Worm (Caenorhabditis elegans): Measurements from ENCODE around the gene cdf-2.

cdf-2 gene

DNA sequence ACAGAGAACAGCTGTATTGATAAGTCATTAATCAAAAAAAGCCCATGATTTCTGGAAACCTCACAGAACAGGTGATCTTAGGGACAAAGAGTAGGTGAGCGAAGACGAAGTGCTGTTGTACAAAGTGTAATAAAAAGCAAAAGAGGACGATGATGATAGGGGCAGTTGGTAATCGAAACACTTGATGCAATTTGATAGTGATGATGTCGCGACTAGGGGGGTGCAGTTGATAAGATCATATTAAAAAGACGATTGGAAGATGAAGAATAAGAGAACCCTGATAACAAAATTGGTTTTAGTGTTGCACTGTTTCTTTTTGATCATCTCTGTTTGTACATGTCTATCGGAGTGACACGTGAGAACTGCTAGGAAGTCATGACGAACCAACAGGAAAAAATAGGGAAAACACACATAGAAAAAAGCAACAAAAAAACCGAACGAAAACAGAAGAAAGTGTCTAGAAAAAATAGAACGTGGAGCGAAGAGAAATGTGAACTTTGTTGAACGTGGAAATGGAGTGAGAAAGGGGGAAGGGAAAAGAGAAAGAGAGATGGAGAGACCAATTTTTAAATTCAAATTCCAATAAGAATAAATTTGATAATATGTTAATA is 42.7 kb upstream of the cdf-2 start (continued):
- TF ChIP-seq duxl-1 (tag; optimal IDR thresholded peaks at IDR 0.05; ENCODE audit: poor library complexity) (no peak), nhr-76 (tag; optimal IDR thresholded peaks at IDR 0.05) (no peak), F49E8.2 (tag; optimal IDR thresholded peaks at IDR 0.05; ENCODE audit: borderline replicate concordance) (no peak), T26A8.4 (GFP tag; IDR thresholded peaks at IDR 0.05) (no peak), madf-5 (GFP tag; IDR thresholded peaks at IDR 0.05) (no peak), mxl-2 (GFP tag; conservative IDR thresholded peaks at IDR 0.05) (no peak), vab-7 (GFP tag; IDR thresholded peaks at IDR 0.05) (no peak), set-16 (GFP tag; IDR thresholded peaks at IDR 0.05) (no peak), nhr-48 (tag; optimal IDR thresholded peaks at IDR 0.05) (peak; percentile 86), cey-2 (tag; optimal IDR thresholded peaks at IDR 0.05; ENCODE audit: borderline replicate concordance, insufficient read depth) (peak; percentile 73), spr-1 (tag; optimal IDR thresholded peaks at IDR 0.05) (no peak), F44E2.7 (GFP tag; IDR thresholded peaks at IDR 0.05) (no peak), lin-29 (GFP tag; IDR thresholded peaks at IDR 0.05) (no peak), hlh-30 (tag; optimal IDR thresholded peaks at IDR 0.05; ENCODE audit: insufficient read depth) (peak; percentile 80), dmd-6 (GFP tag; IDR thresholded peaks at IDR 0.05) (peak; percentile 93), ceh-62 (tag; optimal IDR thresholded peaks at IDR 0.05) (no peak), arid-1 (GFP tag; conservative IDR thresholded peaks at IDR 0.05) (no peak), zfp-2 (tag; optimal IDR thresholded peaks at IDR 0.05) (no peak), nhr-10 (tag; optimal IDR thresholded peaks at IDR 0.05) (peak; percentile 70), mdt-29 (GFP tag; IDR thresholded peaks at IDR 0.05) (no peak), ceh-28 (tag; optimal IDR thresholded peaks at IDR 0.05) (no peak), lir-3 (tag; optimal IDR thresholded peaks at IDR 0.05) (no peak), ceh-82 (tag; optimal IDR thresholded peaks at IDR 0.05) (no peak), nhr-42 (GFP tag; IDR thresholded peaks at IDR 0.05) (peak; percentile 7; the same call in 1 of the 2 replicates), pqm-1 (tag; optimal IDR thresholded peaks at IDR 0.05) (peak; percentile 86), pha-4 (GFP tag; IDR thresholded peaks at IDR 0.05) (no peak), pha-4 (tag; optimal IDR thresholded peaks at IDR 0.05) (peak; percentile 33), F26F4.8 (GFP tag; conservative IDR thresholded peaks at IDR 0.05) (no peak), zag-1 (tag; optimal IDR thresholded peaks at IDR 0.05) (no peak), nhr-111 (GFP tag; optimal IDR thresholded peaks at IDR 0.05) (no peak), tra-1 (GFP tag; IDR thresholded peaks at IDR 0.05) (peak; percentile 76), daf-16 (GFP tag; optimal IDR thresholded peaks at IDR 0.05) (peak; percentile 52 to 73), daf-16 (tag; optimal IDR thresholded peaks at IDR 0.05) (peak; percentile 89), lin-13 (GFP tag; optimal IDR thresholded peaks at IDR 0.05) (no peak), Y48G9A.11 (GFP tag; IDR thresholded peaks at IDR 0.05) (no peak), daf-8 (GFP tag; IDR thresholded peaks at IDR 0.05) (no peak), skn-1 (tag; optimal IDR thresholded peaks at IDR 0.05) (no peak), fkh-10 (GFP tag; optimal IDR thresholded peaks at IDR 0.05) (no peak), ceh-32 (tag; optimal IDR thresholded peaks at IDR 0.05; ENCODE audit: poor library complexity) (no peak), aly-2 (tag; optimal IDR thresholded peaks at IDR 0.05) (no peak), mdl-1 (tag; optimal IDR thresholded peaks at IDR 0.05) (peak in 1 of 2 experiments; percentile 62), unc-62 (GFP tag; optimal IDR thresholded peaks at IDR 0.05 in 1 of 2) (peak in 1 of 2 experiments; percentile 70), unc-62 (tag; optimal IDR thresholded peaks at IDR 0.05) (no peak), nhr-28 (tag; optimal IDR thresholded peaks at IDR 0.05) (peak; percentile 75), hmg-1.1 (GFP tag; IDR thresholded peaks at IDR 0.05) (no peak), lin-39 (tag; optimal IDR thresholded peaks at IDR 0.05) (no peak), sdz-12 (GFP tag; optimal IDR thresholded peaks at IDR 0.05) (no peak), php-3 (GFP tag; IDR thresholded peaks at IDR 0.05) (peak; percentile 83), unc-130 (GFP tag; optimal IDR thresholded peaks at IDR 0.05) (no peak), mes-2 (tag; optimal IDR thresholded peaks at IDR 0.05; ENCODE audit: poor library complexity, severe bottlenecking) (no peak), snpc-1.2 (GFP tag; IDR thresholded peaks at IDR 0.05) (no peak)
